Worm (Caenorhabditis elegans) whole organism, mixed stage, embryonic: ENCODE results near the gene Y43E12A.2.
A peak's percentile ranks its signal among the peaks of the same experiment; 100 is the strongest.

Experiments
- M03D4.4 ChIP-seq: sonication (generic microtip); optimal IDR thresholded peaks from 2 replicates; lab custom pipeline; 2017; ENCODE audit warnings: mild to moderate bottlenecking, missing genetic modification characterization, missing compliant biosample characterization
- bed-3 ChIP-seq: fragments of 200-800 bp; sonication (Bioruptor generic); optimal IDR thresholded peaks from 3 replicates; lab custom pipeline; 2018; ENCODE audit warnings: mild to moderate bottlenecking, missing genetic modification characterization, moderate library complexity, missing compliant biosample characterization
- blmp-1 ChIP-seq: fragments of 150-350 bp; optimal IDR thresholded peaks from 2 replicates; lab custom pipeline; 2014; ENCODE audit warnings: missing biosample characterization, missing genetic modification characterization
- ceh-39 ChIP-seq: fragments of 150-350 bp; optimal IDR thresholded peaks from 2 replicates; lab custom pipeline; 2014; ENCODE audit warnings: missing biosample characterization, missing genetic modification characterization
- ceh-43 ChIP-seq: fragments of 200-800 bp; sonication (Bioruptor generic); optimal IDR thresholded peaks from 2 replicates; lab custom pipeline; 2018; ENCODE audit warnings: mild to moderate bottlenecking, missing genetic modification characterization, moderate library complexity, missing compliant biosample characterization
- ceh-83 ChIP-seq: fragments of 200-800 bp; sonication (Bioruptor generic); optimal IDR thresholded peaks from 2 replicates; lab custom pipeline; 2018; ENCODE audit warnings: mild to moderate bottlenecking, missing genetic modification characterization, missing compliant biosample characterization
- ces-1 ChIP-seq: fragments of 150-350 bp; optimal IDR thresholded peaks from 2 replicates; lab custom pipeline; 2014; ENCODE audit warnings: missing biosample characterization, missing genetic modification reagents, missing genetic modification characterization
- cnd-1 ChIP-seq: fragments of 200-800 bp; sonication (Bioruptor generic); optimal IDR thresholded peaks from 2 replicates; lab custom pipeline; 2018; ENCODE audit warnings: mild to moderate bottlenecking, missing genetic modification characterization, missing compliant biosample characterization
- drap-1 ChIP-seq: fragments of 200-800 bp; sonication (Bioruptor generic); optimal IDR thresholded peaks from 3 replicates; lab custom pipeline; 2018; ENCODE audit warnings: mild to moderate bottlenecking, missing genetic modification characterization, missing compliant biosample characterization
- elt-1 ChIP-seq: sonication (generic microtip); optimal IDR thresholded peaks from 2 replicates; lab custom pipeline; 2017; ENCODE audit warnings: missing genetic modification characterization, mild to moderate bottlenecking, missing compliant biosample characterization, antibody characterized with exemption, moderate library complexity, borderline replicate concordance; ENCODE audit not compliant: insufficient read depth
- elt-3 ChIP-seq: fragments of 150-350 bp; optimal IDR thresholded peaks from 2 replicates; lab custom pipeline; 2014; ENCODE audit warnings: missing biosample characterization, missing genetic modification characterization
- ham-2 ChIP-seq: fragments of 200-800 bp; sonication (Bioruptor generic); optimal IDR thresholded peaks from 2 replicates; lab custom pipeline; 2018; ENCODE audit warnings: mild to moderate bottlenecking, missing genetic modification characterization, missing compliant biosample characterization
- hlh-1 ChIP-seq: fragments of 150-350 bp; optimal IDR thresholded peaks from 2 replicates; lab custom pipeline; 2014; ENCODE audit warnings: missing biosample characterization, missing genetic modification reagents, missing genetic modification characterization
- lin-13 ChIP-seq: fragments of 150-350 bp; optimal IDR thresholded peaks from 2 replicates; lab custom pipeline; 2014; ENCODE audit warnings: missing biosample characterization, missing genetic modification characterization
- lin-32 ChIP-seq: fragments of 200-800 bp; sonication (Bioruptor generic); optimal IDR thresholded peaks from 2 replicates; lab custom pipeline; 2018; ENCODE audit warnings: mild to moderate bottlenecking, missing genetic modification characterization, missing compliant biosample characterization
- lsy-2 ChIP-seq: fragments of 150-350 bp; optimal IDR thresholded peaks from 2 replicates; lab custom pipeline; 2014; ENCODE audit warnings: missing biosample characterization, missing genetic modification characterization
- mep-1 ChIP-seq: fragments of 150-350 bp; optimal IDR thresholded peaks from 2 replicates; lab custom pipeline; 2017; ENCODE audit warnings: missing biosample characterization, missing genetic modification reagents, missing genetic modification characterization, inconsistent platforms
- mls-2 ChIP-seq: sonication (generic microtip); optimal IDR thresholded peaks from 2 replicates; lab custom pipeline; 2016; ENCODE audit warnings: mild to moderate bottlenecking, missing genetic modification characterization, moderate library complexity, missing compliant biosample characterization
- nhr-12 ChIP-seq: fragments of 150-350 bp; optimal IDR thresholded peaks from 2 replicates; lab custom pipeline; 2014; ENCODE audit warnings: missing biosample characterization, missing genetic modification characterization
- nhr-2 ChIP-seq: fragments of 150-350 bp; optimal IDR thresholded peaks from 2 replicates; lab custom pipeline; 2014; ENCODE audit warnings: missing biosample characterization, missing genetic modification characterization
- nhr-237 ChIP-seq: fragments of 150-350 bp; optimal IDR thresholded peaks from 2 replicates; lab custom pipeline; 2014; ENCODE audit warnings: missing biosample characterization, missing genetic modification characterization
- nhr-28 ChIP-seq: fragments of 150-350 bp; optimal IDR thresholded peaks from 2 replicates; lab custom pipeline; 2014; ENCODE audit warnings: missing biosample characterization, missing genetic modification characterization
- nhr-76 ChIP-seq: sonication (generic microtip); optimal IDR thresholded peaks from 2 replicates; lab custom pipeline; 2017; ENCODE audit warnings: missing biosample characterization, missing genetic modification characterization
- pha-4 ChIP-seq: fragments of 150-350 bp; optimal IDR thresholded peaks from 2 replicates; lab custom pipeline; 2018; ENCODE audit warnings: missing biosample characterization, missing genetic modification reagents, missing genetic modification characterization
- sem-2 ChIP-seq: fragments of 200-800 bp; sonication (Bioruptor generic); optimal IDR thresholded peaks from 2 replicates; lab custom pipeline; 2018; ENCODE audit warnings: mild to moderate bottlenecking, missing genetic modification characterization, missing compliant biosample characterization
- tbx-8 ChIP-seq: fragments of 200-800 bp; sonication (Bioruptor generic); optimal IDR thresholded peaks from 2 replicates; lab custom pipeline; 2018; ENCODE audit warnings: mild to moderate bottlenecking, missing genetic modification characterization, moderate library complexity, missing compliant biosample characterization
- unc-120 ChIP-seq: sonication (generic microtip); optimal IDR thresholded peaks from 2 replicates; lab custom pipeline; 2017; ENCODE audit warnings: missing genetic modification characterization, missing compliant biosample characterization; ENCODE audit not compliant: poor library complexity, severe bottlenecking
- unc-39 ChIP-seq: fragments of 150-350 bp; optimal IDR thresholded peaks from 2 replicates; lab custom pipeline; 2014; ENCODE audit warnings: missing biosample characterization, missing genetic modification characterization
- unc-62 ChIP-seq: fragments of 150-350 bp; optimal IDR thresholded peaks from 2 replicates; lab custom pipeline; 2014; ENCODE audit warnings: missing biosample characterization, missing genetic modification reagents, missing genetic modification characterization
- zip-8 ChIP-seq: fragments of 150-350 bp; optimal IDR thresholded peaks from 2 replicates; lab custom pipeline; 2014; ENCODE audit warnings: missing biosample characterization, missing genetic modification characterization
- ztf-11 ChIP-seq: fragments of 150-350 bp; optimal IDR thresholded peaks from 2 replicates; lab custom pipeline; 2014; ENCODE audit warnings: missing biosample characterization, missing genetic modification characterization

The Y43E12A.2 gene

ce11 chrIV:11009928-11010327, 28.1 kb downstream of the Y43E12A.2 start:
- no peak for TF ChIP-seq drap-1
- TF ChIP-seq ham-2 = no peak
- TF ChIP-seq nhr-2 = no peak
- TF ChIP-seq blmp-1 (tag; lab: Kevin White, UChicago) = no peak
- no peak for TF ChIP-seq ceh-83
- no peak for TF ChIP-seq elt-1 (tag; lab: Kevin White, UChicago)
- no peak for TF ChIP-seq cnd-1 (tag; lab: Kevin White, UChicago)
- TF ChIP-seq ztf-11 = no peak
- no peak for TF ChIP-seq unc-39 (tag; lab: Kevin White, UChicago)

ce11 chrIV:11011920-11012319, 30.1 kb downstream of the Y43E12A.2 start, which contains the start of gene ndx-9:
ndx-9 (minus strand) TSS chrIV:11012020.
- TF ChIP-seq lin-13 (tag; lab: Kevin White, UChicago) (no peak), elt-3 (tag; lab: Kevin White, UChicago) (no peak), bed-3 (GFP tag; lab: Kevin White, UChicago) (no peak), lsy-2 (tag; lab: Kevin White, UChicago) (no peak), ceh-43 (GFP tag; lab: Kevin White, UChicago) (no peak), blmp-1 (tag; lab: Kevin White, UChicago) (no peak), nhr-76 (tag; lab: Kevin White, UChicago) (no peak), sem-2 (GFP tag; lab: Kevin White, UChicago) (no peak), tbx-8 (GFP tag; lab: Kevin White, UChicago) (no peak), nhr-2 (no peak), M03D4.4 (tag; lab: Kevin White, UChicago) (no peak), unc-120 (no peak), ceh-39 (tag; lab: Kevin White, UChicago) (no peak), hlh-1 (tag; lab: Kevin White, UChicago) (no peak), zip-8 (tag; lab: Kevin White, UChicago) (no peak), ztf-11 (no peak), mls-2 (tag; lab: Kevin White, UChicago) (no peak), nhr-12 (tag; lab: Kevin White, UChicago) (no peak)
- TF ChIP-seq, all 35 proteins: peak for 0

ce11 chrIV:11015881-11016280, 34.0 kb downstream of the Y43E12A.2 start, which contains the start of gene F13H10.3:
F13H10.3 (minus strand) TSS chrIV:11015953.
- no peak for TF ChIP-seq mls-2 (tag; lab: Kevin White, UChicago)
- no peak for TF ChIP-seq blmp-1 (tag; lab: Kevin White, UChicago)

ce11 chrIV:11019962-11020550, 38.2 kb downstream of the Y43E12A.2 start, which contains the start of gene F13H10.8:
F13H10.8 (plus strand) TSS chrIV:11020517.
- TF ChIP-seq M03D4.4 (tag; lab: Kevin White, UChicago) = no peak
- TF ChIP-seq tbx-8 (GFP tag; lab: Kevin White, UChicago) = no peak
- TF ChIP-seq lin-32 (GFP tag; lab: Kevin White, UChicago) = no peak
- TF ChIP-seq bed-3 (GFP tag; lab: Kevin White, UChicago) = no peak
- TF ChIP-seq cnd-1 (tag; lab: Kevin White, UChicago) = no peak
- TF ChIP-seq nhr-2 = no peak
- TF ChIP-seq mls-2 (tag; lab: Kevin White, UChicago) = no peak
- TF ChIP-seq lin-13 (tag; lab: Kevin White, UChicago) = no peak
- TF ChIP-seq nhr-237 (tag; lab: Kevin White, UChicago) = no peak
- TF ChIP-seq ces-1 (GFP tag; lab: Kevin White, UChicago) = peak; percentile 76
- peak; percentile 38 for TF ChIP-seq mep-1 (tag; lab: Kevin White, UChicago)
- no peak for TF ChIP-seq drap-1
- no peak for TF ChIP-seq nhr-76 (tag; lab: Kevin White, UChicago)
- no peak for TF ChIP-seq pha-4 (tag; lab: Kevin White, UChicago)
- TF ChIP-seq sem-2 (GFP tag; lab: Kevin White, UChicago) = no peak
- no peak for TF ChIP-seq ceh-83
- no peak for TF ChIP-seq ham-2
- TF ChIP-seq elt-3 (tag; lab: Kevin White, UChicago) = no peak
- no peak for TF ChIP-seq elt-1 (tag; lab: Kevin White, UChicago)
- TF ChIP-seq lsy-2 (tag; lab: Kevin White, UChicago) = peak; percentile 7
- no peak for TF ChIP-seq unc-62
- TF ChIP-seq nhr-28 (tag; lab: Kevin White, UChicago) = no peak
- no peak for TF ChIP-seq unc-39 (tag; lab: Kevin White, UChicago)
- TF ChIP-seq, all 35 proteins: peak for 3
